Fruit fly (Drosophila melanogaster) whole organism, embryonic: Measurements from ENCODE around the gene CG14221.

Source experiments
- Atf3 ChIP-seq: fragments of 200-800 bp; sonication (Bioruptor generic); optimal IDR thresholded peaks from 3 replicates; lab custom pipeline; 2016; ENCODE audit warnings: missing biosample characterization, missing genetic modification characterization
- CG10431 ChIP-seq: fragments of 200-800 bp; sonication (Bioruptor generic); optimal IDR thresholded peaks from 3 replicates; lab custom pipeline; 2018; ENCODE audit warnings: missing biosample characterization, mild to moderate bottlenecking, missing genetic modification characterization
- CG10959 ChIP-seq: fragments of 200-800 bp; sonication (Bioruptor generic); IDR thresholded peaks from 2 replicates; pipeline ENCODE4 v1.3.6; 2022; ENCODE audit warnings: missing biosample characterization, missing genetic modification characterization
- CG11398 ChIP-seq: fragments of 200-800 bp; sonication (Bioruptor generic); optimal IDR thresholded peaks from 2 replicates; lab custom pipeline; 2016; ENCODE audit warnings: missing biosample characterization, missing genetic modification characterization
- CG11696 ChIP-seq: fragments of 200-800 bp; sonication (Bioruptor generic); IDR thresholded peaks from 2 replicates; pipeline ENCODE4 v1.3.6; 2022; ENCODE audit warnings: missing biosample characterization, missing genetic modification characterization
- CG12104 ChIP-seq: fragments of 200-800 bp; sonication (Bioruptor generic); optimal IDR thresholded peaks from 3 replicates; lab custom pipeline; 2016; ENCODE audit warnings: missing biosample characterization, missing genetic modification characterization
- CG13894 ChIP-seq: fragments of 200-800 bp; sonication (Bioruptor generic); optimal IDR thresholded peaks from 3 replicates; lab custom pipeline; 2018; ENCODE audit warnings: missing biosample characterization, mild to moderate bottlenecking, missing genetic modification characterization, moderate library complexity
- CG14965 ChIP-seq: fragments of 200-800 bp; sonication (Bioruptor generic); optimal IDR thresholded peaks from 2 replicates; lab custom pipeline; 2016; ENCODE audit warnings: missing biosample characterization, missing genetic modification characterization, borderline replicate concordance
- CG16813 ChIP-seq: fragments of 200-800 bp; sonication (Bioruptor generic); IDR thresholded peaks from 3 replicates; pipeline ENCODE4 v1.3.6; 2022; ENCODE audit warnings: missing biosample characterization, missing genetic modification characterization; ENCODE audit not compliant: partially characterized antibody
- CG16863 ChIP-seq: fragments of 200-800 bp; sonication (Bioruptor generic); optimal IDR thresholded peaks from 3 replicates; lab custom pipeline; 2016; ENCODE audit warnings: missing biosample characterization, missing genetic modification characterization
- CG17186 ChIP-seq: fragments of 200-800 bp; sonication (Bioruptor generic); optimal IDR thresholded peaks from 3 replicates; lab custom pipeline; 2017; ENCODE audit warnings: missing biosample characterization, missing genetic modification reagents, missing genetic modification characterization
- CG18011 ChIP-seq: fragments of 200-800 bp; sonication (Bioruptor generic); optimal IDR thresholded peaks from 2 replicates; lab custom pipeline; 2017; ENCODE audit warnings: missing biosample characterization, missing genetic modification characterization, mild to moderate bottlenecking, moderate library complexity, missing genotype
- CG18262 ChIP-seq: fragments of 200-800 bp; optimal IDR thresholded peaks from 3 replicates; lab custom pipeline; 2019; ENCODE audit warnings: missing biosample characterization, mild to moderate bottlenecking, missing genetic modification characterization, moderate library complexity
- CG2678 ChIP-seq: fragments of 200-800 bp; sonication (Bioruptor generic); optimal IDR thresholded peaks from 3 replicates; lab custom pipeline; 2019; ENCODE audit warnings: missing biosample characterization, mild to moderate bottlenecking, missing genetic modification characterization, moderate library complexity
- CG6765 ChIP-seq: fragments of 200-800 bp; sonication (Bioruptor generic); optimal IDR thresholded peaks from 3 replicates; lab custom pipeline; 2017; ENCODE audit warnings: missing biosample characterization, mild to moderate bottlenecking, missing genetic modification characterization
- CG7839 ChIP-seq: fragments of 200-800 bp; sonication (Bioruptor generic); optimal IDR thresholded peaks from 3 replicates; lab custom pipeline; 2018; ENCODE audit warnings: missing biosample characterization, mild to moderate bottlenecking, missing genetic modification characterization, moderate library complexity
- CG8388 ChIP-seq: fragments of 200-800 bp; sonication (Bioruptor generic); optimal IDR thresholded peaks from 2 replicates; lab custom pipeline; 2019; ENCODE audit warnings: missing biosample characterization, mild to moderate bottlenecking, missing genetic modification characterization, moderate library complexity
- CG9797 ChIP-seq: fragments of 200-800 bp; sonication (Bioruptor generic); optimal IDR thresholded peaks from 3 replicates; lab custom pipeline; 2018; ENCODE audit warnings: missing biosample characterization, mild to moderate bottlenecking, missing genetic modification characterization
- CG9876 ChIP-seq: fragments of 200-800 bp; sonication (Bioruptor generic); optimal IDR thresholded peaks from 2 replicates; lab custom pipeline; 2016; ENCODE audit warnings: missing biosample characterization, missing genetic modification characterization
- CHES-1-like ChIP-seq: fragments of 200-800 bp; sonication (Bioruptor generic); optimal IDR thresholded peaks from 2 replicates; lab custom pipeline; 2016; ENCODE audit warnings: missing biosample characterization, missing genetic modification characterization
- CoRest ChIP-seq: fragments of 200-800 bp; sonication (Bioruptor generic); optimal IDR thresholded peaks from 3 replicates; lab custom pipeline; 2018; ENCODE audit warnings: missing biosample characterization, mild to moderate bottlenecking, missing genetic modification characterization, moderate library complexity
- D19A ChIP-seq: fragments of 200-800 bp; optimal IDR thresholded peaks from 3 replicates; lab custom pipeline; 2019; ENCODE audit warnings: missing biosample characterization, mild to moderate bottlenecking, missing genetic modification characterization, moderate library complexity
- HmgD ChIP-seq: fragments of 200-800 bp; sonication (Bioruptor generic); optimal IDR thresholded peaks from 3 replicates; lab custom pipeline; 2016; ENCODE audit warnings: missing biosample characterization, missing genetic modification characterization
- Sry-δ ChIP-seq: fragments of 200-800 bp; sonication (Bioruptor generic); optimal IDR thresholded peaks from 2 replicates; lab custom pipeline; 2016; ENCODE audit warnings: missing biosample characterization, missing genetic modification characterization
- TFAM ChIP-seq: fragments of 200-800 bp; sonication (Bioruptor generic); optimal IDR thresholded peaks from 2 replicates; lab custom pipeline; 2017; ENCODE audit warnings: missing biosample characterization, missing genetic modification characterization, inconsistent platforms
- Taf1 ChIP-seq: fragments of 200-800 bp; sonication (Bioruptor generic); IDR thresholded peaks from 2 replicates; pipeline ENCODE4 v1.3.6; 2022; ENCODE audit warnings: missing biosample characterization, missing genetic modification characterization
- Usf ChIP-seq: fragments of 200-800 bp; sonication (Bioruptor generic); optimal IDR thresholded peaks from 2 replicates; lab custom pipeline; 2017; ENCODE audit warnings: missing genotype, missing biosample characterization, missing genetic modification characterization
- bbx ChIP-seq: fragments of 200-800 bp; sonication (Bioruptor generic); IDR thresholded peaks from 2 replicates; pipeline ENCODE4 v1.3.6; 2022; ENCODE audit warnings: missing biosample characterization, missing genetic modification characterization; ENCODE audit not compliant: partially characterized antibody
- br ChIP-seq: fragments of >200 bp; optimal IDR thresholded peaks from 2 replicates; lab custom pipeline; 2017
- bsh ChIP-seq, 2 experiments: fragments of 200-800 bp; sonication (Bioruptor generic); optimal IDR thresholded peaks; 2 replicates each; lab custom pipeline; 2017 to 2018; ENCODE audit warnings: mild to moderate bottlenecking in 2 of 2, missing biosample characterization in 2 of 2, missing genetic modification characterization in 2 of 2, moderate library complexity in 1 of 2
- btn ChIP-seq: fragments of 200-800 bp; sonication (Bioruptor generic); optimal IDR thresholded peaks from 2 replicates; lab custom pipeline; 2016; ENCODE audit warnings: missing biosample characterization, missing genetic modification characterization
- cato ChIP-seq: fragments of 200-800 bp; sonication (Bioruptor generic); optimal IDR thresholded peaks from 2 replicates; lab custom pipeline; 2016; ENCODE audit warnings: missing biosample characterization, missing genetic modification characterization, borderline replicate concordance
- cg ChIP-seq: fragments of 200-800 bp; sonication (Bioruptor generic); optimal IDR thresholded peaks from 3 replicates; lab custom pipeline; 2019; ENCODE audit warnings: missing biosample characterization, mild to moderate bottlenecking, missing genetic modification characterization, moderate library complexity
- crc ChIP-seq: fragments of 200-800 bp; sonication (Bioruptor generic); optimal IDR thresholded peaks from 2 replicates; lab custom pipeline; 2016; ENCODE audit warnings: missing biosample characterization, missing genetic modification characterization
- dati ChIP-seq: fragments of 200-800 bp; sonication (Bioruptor generic); IDR thresholded peaks from 2 replicates; pipeline ENCODE4 v1.3.6; 2022; ENCODE audit warnings: missing biosample characterization, missing genetic modification characterization
- dimm ChIP-seq: fragments of 200-800 bp; sonication (Bioruptor generic); IDR thresholded peaks from 2 replicates; pipeline ENCODE4 v1.3.6; 2022; ENCODE audit warnings: missing biosample characterization, missing genetic modification characterization
- disco-r ChIP-seq: fragments of 200-800 bp; sonication (Bioruptor generic); optimal IDR thresholded peaks from 2 replicates; lab custom pipeline; 2016; ENCODE audit warnings: missing biosample characterization, missing genetic modification characterization
- ftz-f1 ChIP-seq: fragments of 200-800 bp; sonication (Bioruptor generic); optimal IDR thresholded peaks from 2 replicates; lab custom pipeline; 2016; ENCODE audit warnings: missing biosample characterization, missing genetic modification characterization
- gcm ChIP-seq: fragments of 200-800 bp; sonication (Bioruptor generic); optimal IDR thresholded peaks from 2 replicates; lab custom pipeline; 2019; ENCODE audit warnings: missing biosample characterization, mild to moderate bottlenecking, missing genetic modification characterization, moderate library complexity
- gsb-n ChIP-seq: fragments of 200-800 bp; sonication (Bioruptor generic); optimal IDR thresholded peaks from 3 replicates; lab custom pipeline; 2018; ENCODE audit warnings: missing biosample characterization, mild to moderate bottlenecking, missing genetic modification characterization
- hb ChIP-seq: fragments of 200-800 bp; sonication (Bioruptor generic); IDR thresholded peaks from 3 replicates; pipeline ENCODE4 v1.3.6; 2022; ENCODE audit warnings: missing biosample characterization, missing genetic modification characterization; ENCODE audit not compliant: partially characterized antibody
- jumu ChIP-seq: fragments of 200-800 bp; sonication (Bioruptor generic); optimal IDR thresholded peaks from 3 replicates; lab custom pipeline; 2016; ENCODE audit warnings: missing biosample characterization, missing genetic modification characterization
- lola ChIP-seq, 3 experiments: fragments of >200 bp in 2 of 3; fragments of 200-800 bp in 1 of 3; sonication (Bioruptor generic) in 1 of 3; optimal IDR thresholded peaks; 2 replicates each; lab custom pipeline; 2017 to 2019; ENCODE audit warnings: missing biosample characterization in 3 of 3, missing genetic modification characterization in 3 of 3, mild to moderate bottlenecking in 1 of 3, moderate library complexity in 1 of 3
- lov ChIP-seq, 2 experiments: fragments of 200-800 bp in 1 of 2; fragments of >200 bp in 1 of 2; sonication (Bioruptor generic) in 1 of 2; IDR thresholded peaks in 1 of 2; optimal IDR thresholded peaks in 1 of 2; 2 replicates in 1 of 2; 3 replicates in 1 of 2; pipeline versions ENCODE4 v1.3.6 to Lab custom; 2017 to 2022; ENCODE audit warnings: missing biosample characterization in 1 of 2, missing genetic modification characterization in 1 of 2
- prd ChIP-seq, 3 experiments: fragments of >200 bp in 2 of 3; fragments of 200-800 bp in 1 of 3; sonication (Bioruptor generic) in 1 of 3; optimal IDR thresholded peaks in 2 of 3; IDR thresholded peaks in 1 of 3; 2 replicates in 2 of 3; 3 replicates in 1 of 3; pipeline versions ENCODE4 v1.3.6 to Lab custom; 2017 to 2022; ENCODE audit warnings: missing biosample characterization in 1 of 3, missing genetic modification characterization in 1 of 3
- sima ChIP-seq: fragments of 200-800 bp; sonication (Bioruptor generic); optimal IDR thresholded peaks from 2 replicates; lab custom pipeline; 2016; ENCODE audit warnings: missing biosample characterization, missing genetic modification characterization
- tgo ChIP-seq: fragments of 200-800 bp; sonication (Bioruptor generic); IDR thresholded peaks from 3 replicates; pipeline ENCODE4 v1.3.6; 2022; ENCODE audit warnings: missing biosample characterization, missing genetic modification characterization
- vfl ChIP-seq: fragments of 200-800 bp; sonication (Bioruptor generic); optimal IDR thresholded peaks from 2 replicates; lab custom pipeline; 2016; ENCODE audit warnings: missing biosample characterization, missing genetic modification characterization

Gene CG14221

DNA sequence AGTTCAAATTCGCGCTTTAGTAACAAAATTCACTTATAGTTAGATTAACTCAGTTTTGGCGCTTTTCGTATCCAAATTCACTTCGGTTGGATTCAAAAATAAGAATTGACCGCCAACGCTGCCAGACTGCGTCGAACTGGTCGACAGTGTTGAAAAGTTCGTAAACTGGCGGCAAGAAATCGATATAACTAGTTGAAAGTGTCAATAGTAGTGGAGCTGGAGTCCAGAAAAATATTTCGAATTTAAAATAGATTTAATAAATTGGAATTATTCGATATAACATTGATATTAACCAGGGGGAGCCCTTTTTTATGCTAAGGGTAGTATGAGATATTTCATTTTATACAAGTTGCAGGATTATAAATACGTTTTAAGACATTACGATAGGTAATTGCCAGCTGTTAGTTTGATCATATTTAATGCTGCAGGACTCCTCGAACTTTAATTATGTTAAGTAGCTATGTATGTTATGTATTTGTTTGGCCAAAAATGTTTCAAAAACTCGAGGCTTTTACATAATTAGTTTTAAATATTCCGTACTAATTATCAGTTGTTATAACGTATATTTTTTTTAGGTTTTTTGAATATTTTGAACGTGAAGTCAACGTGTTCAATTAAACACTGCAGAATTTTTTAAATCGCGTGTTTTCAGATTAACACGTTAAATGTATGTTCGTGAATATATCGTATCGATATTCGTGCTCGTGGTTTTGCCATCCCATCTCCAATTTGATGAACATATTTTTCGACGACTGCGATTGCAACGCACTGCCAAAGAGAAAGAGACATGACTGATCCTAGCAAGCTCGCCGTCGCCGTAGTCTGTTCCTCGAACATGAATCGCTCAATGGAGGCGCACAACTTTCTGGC lies 43.0 kb upstream of the CG14221 start, which contains the start of the genes CG14223 and Ssu72 (continued):
- no peak for TF ChIP-seq ftz-f1 (GFP tag; lab: Kevin White, UChicago)
- no peak for TF ChIP-seq jumu (GFP tag; lab: Kevin White, UChicago)
- no peak for TF ChIP-seq CG17186 (GFP tag; lab: Kevin White, UChicago)
- no peak for TF ChIP-seq CHES-1-like (GFP tag; lab: Kevin White, UChicago)
- no peak for TF ChIP-seq btn (GFP tag; lab: Kevin White, UChicago)
- TF ChIP-seq crc = no peak
- no peak for TF ChIP-seq CG9876 (GFP tag; lab: Kevin White, UChicago)
- TF ChIP-seq CG16813 (GFP tag; lab: Robert Waterston, UW) = peak; percentile 75
- no peak for TF ChIP-seq CG11398 (GFP tag; lab: Kevin White, UChicago)
- no peak for TF ChIP-seq sima (GFP tag; lab: Kevin White, UChicago)
- no peak for TF ChIP-seq gsb-n (tag; lab: Kevin White, UChicago)
- no peak for TF ChIP-seq CG14965
- no peak for TF ChIP-seq CG10431 (GFP tag; lab: Kevin White, UChicago)
- no peak for TF ChIP-seq TFAM (GFP tag; lab: Kevin White, UChicago)
- TF ChIP-seq Usf (GFP tag; lab: Kevin White, UChicago) = no peak
- TF ChIP-seq tgo = no peak
- no peak for TF ChIP-seq CG16863 (GFP tag; lab: Kevin White, UChicago)
- no peak for TF ChIP-seq br
- no peak for TF ChIP-seq dati (GFP tag; lab: Robert Waterston, UW)
- peak; percentile 61; the same call in 1 of the 3 replicates for TF ChIP-seq hb (GFP tag; lab: Robert Waterston, UW)
- TF ChIP-seq CG8388 (GFP tag; lab: Kevin White, UChicago) = no peak
- no peak for TF ChIP-seq cg (GFP tag; lab: Kevin White, UChicago)
- no peak for TF ChIP-seq gcm (GFP tag; lab: Kevin White, UChicago)
- no peak for TF ChIP-seq CG2678
- TF ChIP-seq cato (GFP tag; lab: Kevin White, UChicago) = no peak
- TF ChIP-seq dimm (GFP tag; lab: Robert Waterston, UW) = no peak
- no peak for TF ChIP-seq CG7839 (tag; lab: Kevin White, UChicago)
- no peak for TF ChIP-seq CG6765 (GFP tag; lab: Kevin White, UChicago)
- TF ChIP-seq CG13894 = no peak
- TF ChIP-seq CoRest (tag; lab: Kevin White, UChicago) = no peak
- TF ChIP-seq CG12104 (GFP tag; lab: Kevin White, UChicago) = no peak
- no peak for TF ChIP-seq CG11696 (GFP tag; lab: Robert Waterston, UW)
- TF ChIP-seq CG10959 (GFP tag; lab: Robert Waterston, UW) = no peak
- TF ChIP-seq Sry-δ (GFP tag; lab: Kevin White, UChicago) = peak; percentile 78
- no peak for TF ChIP-seq disco-r (GFP tag; lab: Kevin White, UChicago)
- TF ChIP-seq D19A = no peak
- TF ChIP-seq bbx (GFP tag; lab: Robert Waterston, UW) = peak; percentile 83
- TF ChIP-seq CG18011 = no peak
- no peak for TF ChIP-seq vfl
- TF ChIP-seq prd (optimal IDR thresholded peaks at IDR 0.05; lab: Kevin White, UChicago) = no peak
- TF ChIP-seq prd (GFP tag; IDR thresholded peaks at IDR 0.05; lab: Robert Waterston, UW) = no peak
- no peak for TF ChIP-seq bsh (GFP tag; optimal IDR thresholded peaks at IDR 0.05; lab: Kevin White, UChicago)
- TF ChIP-seq lola (GFP tag; optimal IDR thresholded peaks at IDR 0.05; lab: Kevin White, UChicago) = no peak
- no peak for TF ChIP-seq CG9797
- peak; percentile 8 for TF ChIP-seq CG18262 (tag; lab: Kevin White, UChicago)
- no peak for TF ChIP-seq lov (optimal IDR thresholded peaks at IDR 0.05; lab: Kevin White, UChicago)
- no peak for TF ChIP-seq lov (GFP tag; IDR thresholded peaks at IDR 0.05; lab: Robert Waterston, UW)
- no peak for TF ChIP-seq Atf3 (GFP tag; lab: Kevin White, UChicago)
- no peak for TF ChIP-seq HmgD (GFP tag; lab: Kevin White, UChicago)
- TF ChIP-seq Taf1 (GFP tag; lab: Robert Waterston, UW) = no peak
